Worm (Caenorhabditis elegans): ENCODE measurements around the gene psd-1.
A peak's percentile ranks its signal among the peaks of the same experiment; 100 is the strongest.

The psd-1 gene

ce11 chrIII:7272828-7273227, 2.4 kb downstream of the psd-1 start (continued):
- TF ChIP-seq rnt-1 (tag; optimal IDR thresholded peaks at IDR 0.05) (peak; percentile 27), nhr-84 (tag; optimal IDR thresholded peaks at IDR 0.05) (no peak), vab-15 (tag; optimal IDR thresholded peaks at IDR 0.05) (no peak), swsn-7 (tag; optimal IDR thresholded peaks at IDR 0.05) (peak; percentile 37), nhr-11 (tag; optimal IDR thresholded peaks at IDR 0.05) (no peak), lin-13 (GFP tag; optimal IDR thresholded peaks at IDR 0.05) (peak; percentile 46), lsy-2 (tag; optimal IDR thresholded peaks at IDR 0.05) (peak; percentile 65 to 68), grh-1 (GFP tag; IDR thresholded peaks at IDR 0.05) (peak; percentile 53), ceh-90 (tag; optimal IDR thresholded peaks at IDR 0.05) (no peak), irx-1 (tag; optimal IDR thresholded peaks at IDR 0.05) (peak; percentile 21), ces-1 (GFP tag; optimal IDR thresholded peaks at IDR 0.05) (no peak), unc-62 (GFP tag; optimal IDR thresholded peaks at IDR 0.05) (no peak), C04F5.9 (tag; optimal IDR thresholded peaks at IDR 0.05) (no peak), ceh-63 (GFP tag; optimal IDR thresholded peaks at IDR 0.05) (no peak), ceh-88 (GFP tag; IDR thresholded peaks at IDR 0.05) (no peak), aly-2 (tag; optimal IDR thresholded peaks at IDR 0.05) (no peak), mdl-1 (tag; optimal IDR thresholded peaks at IDR 0.05) (peak in 1 of 2 experiments; percentile 84), nhr-12 (tag; optimal IDR thresholded peaks at IDR 0.05) (no peak), dsc-1 (tag; optimal IDR thresholded peaks at IDR 0.05) (no peak), nhr-77 (tag; optimal IDR thresholded peaks at IDR 0.05) (no peak), pag-3 (tag; optimal IDR thresholded peaks at IDR 0.05; ENCODE audit: borderline replicate concordance, insufficient read depth) (no peak), aha-1 (tag; optimal IDR thresholded peaks at IDR 0.05) (no peak), tlp-1 (tag; optimal IDR thresholded peaks at IDR 0.05) (no peak), hlh-4 (tag; optimal IDR thresholded peaks at IDR 0.05) (no peak), nhr-76 (tag; optimal IDR thresholded peaks at IDR 0.05) (no peak), xbp-1 (tag; optimal IDR thresholded peaks at IDR 0.05) (peak; percentile 40), lin-14 (GFP tag; optimal IDR thresholded peaks at IDR 0.05) (peak; percentile 87), jun-1 (tag; optimal IDR thresholded peaks at IDR 0.05) (no peak), unc-30 (tag; optimal IDR thresholded peaks at IDR 0.05) (no peak), unc-130 (tag; optimal IDR thresholded peaks at IDR 0.05) (peak; percentile 77), F16B12.6 (tag; optimal IDR thresholded peaks at IDR 0.05) (no peak), nhr-20 (tag; optimal IDR thresholded peaks at IDR 0.05) (peak; percentile 97), C16A3.4 (tag; optimal IDR thresholded peaks at IDR 0.05) (peak; percentile 21), elt-3 (tag; optimal IDR thresholded peaks at IDR 0.05) (peak in 5 of 6 experiments; percentile 27 to 94 (median 77)), C34B4.2 (tag; optimal IDR thresholded peaks at IDR 0.05) (no peak)

- TF ChIP-seq unc-86 (tag; optimal IDR thresholded peaks at IDR 0.05) (peak; percentile 50), pax-3 (tag; optimal IDR thresholded peaks at IDR 0.05) (peak; percentile 41), mep-1 (tag; optimal IDR thresholded peaks at IDR 0.05) (peak; percentile 87), jun-1 (tag; optimal IDR thresholded peaks at IDR 0.05) (peak; percentile 9), ceh-88 (GFP tag; IDR thresholded peaks at IDR 0.05) (0 out of 2 replicates have a peak, but pooled peaks have one; percentile 32), ztf-4 (tag; optimal IDR thresholded peaks at IDR 0.05) (no peak), ceh-82 (tag; optimal IDR thresholded peaks at IDR 0.05) (no peak), elt-3 (tag; optimal IDR thresholded peaks at IDR 0.05) (peak in 1 of 6 experiments; percentile 6), sup-37 (GFP tag; optimal IDR thresholded peaks at IDR 0.05) (no peak), unc-98 (GFP tag; IDR thresholded peaks at IDR 0.05) (no peak), zip-4 (GFP tag; optimal IDR thresholded peaks at IDR 0.05) (no peak), irx-1 (tag; optimal IDR thresholded peaks at IDR 0.05) (peak; percentile 24), efl-3 (GFP tag; optimal IDR thresholded peaks at IDR 0.05) (peak; percentile 4), tbx-2 (tag; optimal IDR thresholded peaks at IDR 0.05) (peak; percentile 39), nhr-11 (tag; optimal IDR thresholded peaks at IDR 0.05) (no peak), fos-1 (tag; optimal IDR thresholded peaks at IDR 0.05) (no peak), alr-1 (tag; optimal IDR thresholded peaks at IDR 0.05; ENCODE audit: borderline replicate concordance) (no peak), lir-3 (tag; optimal IDR thresholded peaks at IDR 0.05; ENCODE audit: poor library complexity) (peak; percentile 56), unc-30 (tag; optimal IDR thresholded peaks at IDR 0.05) (no peak), swsn-7 (tag; optimal IDR thresholded peaks at IDR 0.05) (peak; percentile 41), sptf-1 (tag; optimal IDR thresholded peaks at IDR 0.05) (no peak), mdl-1 (tag; optimal IDR thresholded peaks at IDR 0.05) (peak in 1 of 2 experiments; percentile 87), hpl-2 (GFP tag; optimal IDR thresholded peaks at IDR 0.05) (no peak), dsc-1 (tag; optimal IDR thresholded peaks at IDR 0.05) (no peak), snpc-4 (tag; optimal IDR thresholded peaks at IDR 0.05) (peak; percentile 2), pqm-1 (tag; optimal IDR thresholded peaks at IDR 0.05) (no peak), aly-2 (tag; optimal IDR thresholded peaks at IDR 0.05) (no peak), nhr-12 (tag; optimal IDR thresholded peaks at IDR 0.05) (no peak), lin-14 (GFP tag; optimal IDR thresholded peaks at IDR 0.05) (peak; percentile 93), C16A3.4 (tag; optimal IDR thresholded peaks at IDR 0.05) (peak; percentile 21)
Measured at ce11 chrIII:7272088-7272487, 3.1 kb downstream of the psd-1 start.

Data from whole organism, L1 larva.